Worm (Caenorhabditis elegans) whole organism, early embryonic: ENCODE data around the gene Y116A8C.470.

Experiments used
- B0310.2 ChIP-seq: sonication (generic microtip); optimal IDR thresholded peaks from 2 replicates; lab custom pipeline; 2016; ENCODE audit warnings: mild to moderate bottlenecking, missing genetic modification characterization, missing compliant biosample characterization
- F13C5.2 ChIP-seq: sonication (generic microtip); optimal IDR thresholded peaks from 2 replicates; lab custom pipeline; 2017; ENCODE audit warnings: mild to moderate bottlenecking, missing genetic modification characterization, inconsistent platforms, missing compliant biosample characterization
- aly-1 ChIP-seq: sonication (generic microtip); optimal IDR thresholded peaks from 2 replicates; lab custom pipeline; 2016; ENCODE audit warnings: missing genetic modification characterization, missing compliant biosample characterization
- ama-1 ChIP-seq: fragments of 150-350 bp; optimal IDR thresholded peaks from 2 replicates; lab custom pipeline; 2014
- ceh-13 ChIP-seq: fragments of 200-800 bp; sonication (Bioruptor generic); optimal IDR thresholded peaks from 2 replicates; lab custom pipeline; 2018; ENCODE audit warnings: mild to moderate bottlenecking, missing genetic modification characterization, missing compliant biosample characterization
- ceh-36 ChIP-seq: sonication (generic microtip); optimal IDR thresholded peaks from 2 replicates; lab custom pipeline; 2016; ENCODE audit warnings: missing genetic modification characterization, inconsistent platforms, missing compliant biosample characterization
- ets-7 ChIP-seq: sonication (generic microtip); optimal IDR thresholded peaks from 2 replicates; lab custom pipeline; 2016; ENCODE audit warnings: missing genotype, missing genetic modification characterization, missing compliant biosample characterization
- flt-1 ChIP-seq: fragments of 200-800 bp; sonication (Bioruptor generic); IDR thresholded peaks from 2 replicates; pipeline ENCODE4 v1.3.6; 2022; ENCODE audit warnings: missing genetic modification characterization, missing compliant biosample characterization
- hmbx-1 ChIP-seq: sonication (generic microtip); optimal IDR thresholded peaks from 2 replicates; lab custom pipeline; 2016; ENCODE audit warnings: mild to moderate bottlenecking, missing genetic modification characterization, missing compliant biosample characterization
- hmg-4 ChIP-seq: fragments of 200-800 bp; sonication (Bioruptor generic); optimal IDR thresholded peaks from 2 replicates; lab custom pipeline; 2018; ENCODE audit warnings: mild to moderate bottlenecking, missing genetic modification characterization, missing compliant biosample characterization
- hnd-1 ChIP-seq: sonication (generic microtip); optimal IDR thresholded peaks from 2 replicates; lab custom pipeline; 2016; ENCODE audit warnings: missing genetic modification characterization, missing compliant biosample characterization
- pes-1 ChIP-seq: fragments of 200-800 bp; sonication (Bioruptor generic); IDR thresholded peaks from 2 replicates; pipeline ENCODE4 v1.3.6; 2022; ENCODE audit warnings: missing genetic modification reagents, missing genetic modification characterization, missing compliant biosample characterization
- scrt-1 ChIP-seq: fragments of 200-800 bp; sonication (Bioruptor generic); IDR thresholded peaks from 2 replicates; pipeline ENCODE4 v1.3.6; 2022; ENCODE audit warnings: missing genetic modification characterization, missing compliant biosample characterization
- sea-1 ChIP-seq: fragments of 200-800 bp; sonication (Bioruptor generic); conservative IDR thresholded peaks from 2 replicates; pipeline ENCODE4 v1.3.6; 2022; ENCODE audit warnings: missing genetic modification characterization, missing compliant biosample characterization
- tbx-11 ChIP-seq: fragments of 200-800 bp; sonication (Bioruptor generic); IDR thresholded peaks from 2 replicates; pipeline ENCODE4 v1.3.6; 2022; ENCODE audit warnings: missing genetic modification characterization, missing compliant biosample characterization
- tbx-37 ChIP-seq: fragments of 200-800 bp; sonication (Bioruptor generic); conservative IDR thresholded peaks from 2 replicates; pipeline ENCODE4 v1.3.6; 2022; ENCODE audit warnings: missing genetic modification reagents, missing genetic modification characterization, missing compliant biosample characterization
- tra-4 ChIP-seq: sonication (generic microtip); optimal IDR thresholded peaks from 2 replicates; lab custom pipeline; 2017; ENCODE audit warnings: missing genetic modification characterization, missing compliant biosample characterization

Y116A8C.470 gene

DNA sequence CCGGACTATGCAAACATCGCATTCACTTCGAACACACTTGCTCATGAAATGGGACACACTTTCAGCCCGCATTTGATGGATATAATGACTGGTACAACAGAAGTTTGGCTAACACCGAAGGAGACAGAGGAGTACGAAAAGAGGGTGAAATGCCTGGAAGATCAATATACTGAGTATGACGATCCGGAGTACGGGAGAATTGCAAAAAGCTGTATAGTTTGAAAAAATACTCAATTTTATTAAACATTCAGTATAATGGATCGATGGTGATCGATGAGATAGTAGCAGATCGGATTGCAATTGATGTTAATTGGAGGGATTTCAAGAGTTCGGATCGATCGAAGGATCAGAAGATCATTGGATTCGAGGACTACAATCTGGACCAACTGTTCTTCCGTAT lies 7.4 kb upstream of the Y116A8C.470 start:
- no peak for TF ChIP-seq ceh-13 (GFP tag; lab: Kevin White, UChicago)
- no peak for TF ChIP-seq flt-1
- TF ChIP-seq scrt-1 (GFP tag; lab: Robert Waterston, UW): no peak
- no peak for TF ChIP-seq ceh-36 (tag; lab: Kevin White, UChicago)

ce11 chrIV:16925363-16925863 lies 6.3 kb upstream of the Y116A8C.470 start:
- TF ChIP-seq aly-1 (tag; lab: Kevin White, UChicago) (no peak), B0310.2 (tag; lab: Kevin White, UChicago) (no peak), tbx-37 (GFP tag; lab: Robert Waterston, UW) (no peak), ceh-36 (tag; lab: Kevin White, UChicago) (no peak), pes-1 (GFP tag; lab: Robert Waterston, UW) (0 out of 2 replicates have a peak, but pooled peaks have one; percentile 13), sea-1 (no peak), hmbx-1 (tag; lab: Kevin White, UChicago) (no peak), tbx-11 (0 out of 2 replicates have a peak, but pooled peaks have one; percentile 21), ama-1 (lab: Kevin White, UChicago) (no peak), flt-1 (no peak), ets-7 (tag; lab: Kevin White, UChicago) (no peak), hmg-4 (no peak)

DNA sequence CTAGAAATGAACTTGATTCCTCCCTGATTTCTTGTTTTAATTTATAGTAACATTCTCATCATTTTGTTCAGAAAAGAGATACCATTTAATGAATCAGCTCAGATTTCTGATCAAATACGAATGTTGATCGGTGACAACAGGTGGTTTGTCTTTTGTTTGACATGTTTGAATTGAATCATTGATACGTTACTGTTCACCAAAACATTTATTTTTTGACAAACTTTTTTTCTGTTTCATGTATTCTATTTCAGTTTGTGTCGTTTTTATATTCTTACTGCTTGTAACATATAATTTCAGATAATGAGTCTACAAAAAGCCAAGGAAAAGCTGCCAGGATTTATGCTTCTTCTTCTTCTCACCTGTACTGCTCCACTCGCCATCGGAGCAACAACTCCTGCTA lies 5.0 kb upstream of the Y116A8C.470 start, which contains the start of gene nep-24:
Gene nep-24, plus strand, starts transcription at position 301 of the 400 bp plus-strand sequence.
- TF ChIP-seq ceh-36 (tag; lab: Kevin White, UChicago) (no peak), tra-4 (tag; lab: Kevin White, UChicago) (no peak), scrt-1 (GFP tag; lab: Robert Waterston, UW) (no peak), hmbx-1 (tag; lab: Kevin White, UChicago) (no peak), aly-1 (tag; lab: Kevin White, UChicago) (no peak), tbx-11 (no peak), tbx-37 (GFP tag; lab: Robert Waterston, UW) (no peak), pes-1 (GFP tag; lab: Robert Waterston, UW) (no peak), ama-1 (lab: Kevin White, UChicago) (no peak), flt-1 (no peak), ets-7 (tag; lab: Kevin White, UChicago) (no peak), ceh-13 (GFP tag; lab: Kevin White, UChicago) (no peak), sea-1 (no peak), hnd-1 (tag; lab: Kevin White, UChicago) (no peak), hmg-4 (no peak), F13C5.2 (tag; lab: Kevin White, UChicago) (no peak), B0310.2 (tag; lab: Kevin White, UChicago) (no peak)

- TF ChIP-seq ets-7 (tag; lab: Kevin White, UChicago): no peak
- TF ChIP-seq flt-1: no peak
- TF ChIP-seq pes-1 (GFP tag; lab: Robert Waterston, UW): no peak
- no peak for TF ChIP-seq scrt-1 (GFP tag; lab: Robert Waterston, UW)
- no peak for TF ChIP-seq tbx-37 (GFP tag; lab: Robert Waterston, UW)
- TF ChIP-seq hmbx-1 (tag; lab: Kevin White, UChicago): no peak
- no peak for TF ChIP-seq sea-1
- TF ChIP-seq ama-1 (lab: Kevin White, UChicago): no peak
- no peak for TF ChIP-seq F13C5.2 (tag; lab: Kevin White, UChicago)
- TF ChIP-seq hnd-1 (tag; lab: Kevin White, UChicago): no peak
- TF ChIP-seq aly-1 (tag; lab: Kevin White, UChicago): no peak
These were observed 2.9 kb upstream of the Y116A8C.470 start for ce11 chrIV:16921999-16922398.

DNA sequence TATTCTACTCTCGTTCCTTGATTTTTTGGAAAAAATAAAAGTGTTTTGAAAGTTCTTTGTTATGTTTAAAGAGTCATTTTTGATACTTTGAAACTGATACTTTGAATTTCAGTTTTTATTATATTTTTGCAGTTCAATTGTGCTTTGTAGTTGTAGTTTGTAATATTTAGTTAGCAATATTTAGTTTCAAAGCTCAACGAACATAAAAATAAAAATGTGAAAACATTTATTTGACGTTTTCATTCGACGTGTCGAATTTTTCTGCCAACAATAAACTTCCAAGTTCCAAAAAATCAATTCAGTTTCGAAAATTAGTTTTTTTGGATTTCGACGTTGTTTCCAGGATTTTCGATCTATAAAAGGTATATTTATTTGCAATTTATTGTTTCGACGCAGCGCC lies 929 bp upstream of the Y116A8C.470 start, which contains the start of gene nep-23:
Gene nep-23, plus strand, starts transcription at position 301 of the 400 bp plus-strand sequence.
- TF ChIP-seq ceh-13 (GFP tag; lab: Kevin White, UChicago): no peak
- TF ChIP-seq ets-7 (tag; lab: Kevin White, UChicago): no peak
- TF ChIP-seq pes-1 (GFP tag; lab: Robert Waterston, UW): no peak
- no peak for TF ChIP-seq ama-1 (lab: Kevin White, UChicago)
- TF ChIP-seq hmbx-1 (tag; lab: Kevin White, UChicago): no peak
- TF ChIP-seq hnd-1 (tag; lab: Kevin White, UChicago): no peak
- TF ChIP-seq B0310.2 (tag; lab: Kevin White, UChicago): no peak
- no peak for TF ChIP-seq flt-1
- no peak for TF ChIP-seq ceh-36 (tag; lab: Kevin White, UChicago)
- TF ChIP-seq aly-1 (tag; lab: Kevin White, UChicago): no peak
- no peak for TF ChIP-seq sea-1
- TF ChIP-seq F13C5.2 (tag; lab: Kevin White, UChicago): no peak
- no peak for TF ChIP-seq hmg-4
- no peak for TF ChIP-seq scrt-1 (GFP tag; lab: Robert Waterston, UW)
- no peak for TF ChIP-seq tbx-11
- no peak for TF ChIP-seq tra-4 (tag; lab: Kevin White, UChicago)

- TF ChIP-seq B0310.2 (tag; lab: Kevin White, UChicago): no peak
- no peak for TF ChIP-seq tbx-11
- no peak for TF ChIP-seq tbx-37 (GFP tag; lab: Robert Waterston, UW)
- no peak for TF ChIP-seq pes-1 (GFP tag; lab: Robert Waterston, UW)
- no peak for TF ChIP-seq aly-1 (tag; lab: Kevin White, UChicago)
- no peak for TF ChIP-seq ets-7 (tag; lab: Kevin White, UChicago)
- no peak for TF ChIP-seq scrt-1 (GFP tag; lab: Robert Waterston, UW)
- TF ChIP-seq ceh-13 (GFP tag; lab: Kevin White, UChicago): no peak
- TF ChIP-seq ama-1 (lab: Kevin White, UChicago): no peak
- TF ChIP-seq flt-1: no peak
- TF ChIP-seq tra-4 (tag; lab: Kevin White, UChicago): no peak
- no peak for TF ChIP-seq hmg-4
- TF ChIP-seq hmbx-1 (tag; lab: Kevin White, UChicago): no peak
- TF ChIP-seq sea-1: no peak
- TF ChIP-seq hnd-1 (tag; lab: Kevin White, UChicago): no peak
- TF ChIP-seq ceh-36 (tag; lab: Kevin White, UChicago): no peak
- TF ChIP-seq F13C5.2 (tag; lab: Kevin White, UChicago): no peak
These were observed 1.2 kb downstream of the Y116A8C.470 start, which contains the start of the genes Y116A8C.469 and Y116A8C.468 for ce11 chrIV:16917831-16918429. TSS of gene Y116A8C.469 (minus strand) at chrIV:16917931. TSS of gene Y116A8C.468 (plus strand) at chrIV:16918379.
